Worm (Caenorhabditis elegans) whole organism, L1 larva: ENCODE data around the gene R74.2.

Experiments
- C04F5.9 ChIP-seq: sonication (generic microtip); optimal IDR thresholded peaks from 2 replicates; lab custom pipeline; 2016; ENCODE audit warnings: missing genetic modification characterization, missing compliant biosample characterization
- C34B4.2 ChIP-seq: sonication (generic microtip); optimal IDR thresholded peaks from 2 replicates; lab custom pipeline; 2017; ENCODE audit warnings: mild to moderate bottlenecking, missing genetic modification characterization, missing compliant biosample characterization
- Y116A8C.19 ChIP-seq: sonication (generic microtip); optimal IDR thresholded peaks from 2 replicates; lab custom pipeline; 2016; ENCODE audit warnings: missing compliant biosample characterization, missing genetic modification characterization, borderline replicate concordance
- aha-1 ChIP-seq: fragments of 150-350 bp; optimal IDR thresholded peaks from 2 replicates; lab custom pipeline; 2014; ENCODE audit warnings: missing biosample characterization, missing genetic modification characterization
- aly-2 ChIP-seq: fragments of 150-350 bp; optimal IDR thresholded peaks from 2 replicates; lab custom pipeline; 2014; ENCODE audit warnings: missing biosample characterization, missing genetic modification characterization
- blmp-1 ChIP-seq: fragments of 150-350 bp; optimal IDR thresholded peaks from 2 replicates; lab custom pipeline; 2014; ENCODE audit warnings: missing biosample characterization, missing genetic modification characterization
- ceh-82 ChIP-seq, 3 experiments: fragments of 150-350 bp in 1 of 3; sonication (generic microtip) in 2 of 3; optimal IDR thresholded peaks; 2 replicates each; lab custom pipeline; 2014 to 2017; ENCODE audit warnings: missing biosample characterization in 3 of 3, missing genetic modification characterization in 3 of 3
- dpl-1 ChIP-seq, 3 experiments: fragments of 150-350 bp in 2 of 3; sonication (generic microtip) in 1 of 3; optimal IDR thresholded peaks; 2 replicates each; lab custom pipeline; 2014 to 2017; ENCODE audit warnings: missing biosample characterization in 3 of 3, missing genetic modification characterization in 3 of 3, missing genetic modification reagents in 3 of 3
- efl-1 ChIP-seq, 4 experiments: fragments of 150-350 bp; optimal IDR thresholded peaks in 3 of 4; peaks in 1 of 4; 1 replicate in 1 of 4; 2 replicates in 3 of 4; lab custom pipeline; 2014; ENCODE audit warnings: missing biosample characterization in 2 of 4, missing genetic modification characterization in 2 of 4, missing genetic modification reagents in 2 of 4
- ets-5 ChIP-seq: fragments of 200-800 bp; sonication (Bioruptor generic); IDR thresholded peaks from 2 replicates; pipeline ENCODE4 v1.3.6; 2022; ENCODE audit warnings: missing genetic modification characterization, missing compliant biosample characterization
- fkh-10 ChIP-seq: sonication (generic microtip); optimal IDR thresholded peaks from 2 replicates; lab custom pipeline; 2017; ENCODE audit warnings: missing biosample characterization, missing genetic modification reagents, missing genetic modification characterization
- fkh-4 ChIP-seq: sonication (generic microtip); optimal IDR thresholded peaks from 2 replicates; lab custom pipeline; 2016; ENCODE audit warnings: missing compliant biosample characterization, missing genetic modification characterization, borderline replicate concordance
- grh-1 ChIP-seq: fragments of 200-800 bp; sonication (Bioruptor generic); IDR thresholded peaks from 2 replicates; pipeline ENCODE4 v1.3.6; 2022; ENCODE audit warnings: missing genetic modification reagents, missing genetic modification characterization, missing compliant biosample characterization
- hlh-4 ChIP-seq: sonication (generic microtip); optimal IDR thresholded peaks from 2 replicates; lab custom pipeline; 2016; ENCODE audit warnings: mild to moderate bottlenecking, missing genetic modification characterization, missing compliant biosample characterization
- hpl-2 ChIP-seq: fragments of 150-350 bp; optimal IDR thresholded peaks from 2 replicates; lab custom pipeline; 2014; ENCODE audit warnings: missing biosample characterization, missing genetic modification reagents, missing genetic modification characterization
- isw-1 ChIP-seq: fragments of 200-800 bp; sonication (Bioruptor generic); IDR thresholded peaks from 2 replicates; pipeline ENCODE4 v1.3.6; 2022; ENCODE audit warnings: missing genetic modification characterization, missing compliant biosample characterization
- jun-1 ChIP-seq: fragments of 150-350 bp; optimal IDR thresholded peaks from 2 replicates; lab custom pipeline; 2014; ENCODE audit warnings: missing biosample characterization, missing genetic modification reagents, missing genetic modification characterization
- lin-13 ChIP-seq: fragments of 150-350 bp; optimal IDR thresholded peaks from 2 replicates; lab custom pipeline; 2014; ENCODE audit warnings: missing biosample characterization, missing genetic modification reagents, missing genetic modification characterization
- lin-14 ChIP-seq: fragments of 200-800 bp; sonication (Bioruptor generic); optimal IDR thresholded peaks from 2 replicates; lab custom pipeline; 2018; ENCODE audit warnings: mild to moderate bottlenecking, missing genetic modification characterization, moderate library complexity, missing compliant biosample characterization
- lin-15B ChIP-seq: fragments of 150-350 bp; sonication (generic microtip); optimal IDR thresholded peaks from 3 replicates; lab custom pipeline; 2014; ENCODE audit warnings: missing biosample characterization, missing genetic modification characterization
- lin-39 ChIP-seq: fragments of 150-350 bp; optimal IDR thresholded peaks from 2 replicates; lab custom pipeline; 2014; ENCODE audit warnings: missing biosample characterization, missing genetic modification reagents, missing genetic modification characterization
- mdl-1 ChIP-seq, 2 experiments: fragments of 150-350 bp; optimal IDR thresholded peaks; 2 replicates each; lab custom pipeline; 2014 to 2017; ENCODE audit warnings: missing biosample characterization in 2 of 2, missing genetic modification characterization in 2 of 2, inconsistent platforms in 1 of 2
- mef-2 ChIP-seq: fragments of 150-350 bp; optimal IDR thresholded peaks from 2 replicates; lab custom pipeline; 2014; ENCODE audit warnings: missing biosample characterization, missing genetic modification characterization
- nhr-12 ChIP-seq: sonication (generic microtip); optimal IDR thresholded peaks from 2 replicates; lab custom pipeline; 2017; ENCODE audit warnings: missing biosample characterization, missing genetic modification characterization
- nhr-19 ChIP-seq: fragments of 200-800 bp; sonication (Bioruptor generic); conservative IDR thresholded peaks from 2 replicates; pipeline ENCODE4 v1.3.6; 2022; ENCODE audit warnings: missing genetic modification characterization, missing compliant biosample characterization
- nhr-237 ChIP-seq: fragments of 150-350 bp; optimal IDR thresholded peaks from 2 replicates; lab custom pipeline; 2014; ENCODE audit warnings: missing biosample characterization, missing genetic modification characterization
- nhr-47 ChIP-seq: sonication (generic microtip); optimal IDR thresholded peaks from 2 replicates; lab custom pipeline; 2016; ENCODE audit warnings: mild to moderate bottlenecking, missing genetic modification characterization, moderate library complexity, missing compliant biosample characterization
- nhr-71 ChIP-seq: sonication (generic microtip); optimal IDR thresholded peaks from 2 replicates; lab custom pipeline; 2016; ENCODE audit warnings: mild to moderate bottlenecking, missing genetic modification characterization, moderate library complexity, missing compliant biosample characterization
- nhr-76 ChIP-seq: sonication (generic microtip); optimal IDR thresholded peaks from 2 replicates; lab custom pipeline; 2017; ENCODE audit warnings: missing biosample characterization, missing genetic modification characterization
- nhr-85 ChIP-seq: sonication (generic microtip); peaks from one replicate; lab custom pipeline; 2016; ENCODE audit warnings: missing genetic modification characterization, inconsistent platforms, missing compliant biosample characterization
- pax-3 ChIP-seq: fragments of 200-800 bp; sonication (Bioruptor generic); optimal IDR thresholded peaks from 2 replicates; lab custom pipeline; 2018; ENCODE audit warnings: mild to moderate bottlenecking, missing genetic modification characterization, moderate library complexity, missing compliant biosample characterization
- rnt-1 ChIP-seq: sonication (generic microtip); optimal IDR thresholded peaks from 2 replicates; lab custom pipeline; 2016; ENCODE audit warnings: mild to moderate bottlenecking, missing genetic modification characterization, moderate library complexity, missing compliant biosample characterization
- snu-23 ChIP-seq: sonication (generic microtip); optimal IDR thresholded peaks from 2 replicates; lab custom pipeline; 2016; ENCODE audit warnings: missing genetic modification characterization, missing compliant biosample characterization
- sox-4 ChIP-seq: sonication (generic microtip); optimal IDR thresholded peaks from 2 replicates; lab custom pipeline; 2016; ENCODE audit warnings: missing genetic modification characterization, missing compliant biosample characterization
- sup-37 ChIP-seq: fragments of 200-800 bp; sonication (Bioruptor generic); optimal IDR thresholded peaks from 2 replicates; lab custom pipeline; 2018; ENCODE audit warnings: mild to moderate bottlenecking, missing genetic modification characterization, missing compliant biosample characterization
- tbx-2 ChIP-seq: sonication (generic microtip); optimal IDR thresholded peaks from 2 replicates; lab custom pipeline; 2016; ENCODE audit warnings: missing genetic modification characterization, missing compliant biosample characterization
- tlp-1 ChIP-seq: fragments of 150-350 bp; optimal IDR thresholded peaks from 2 replicates; lab custom pipeline; 2014; ENCODE audit warnings: missing biosample characterization, missing genetic modification characterization
- unc-98 ChIP-seq: fragments of 200-800 bp; sonication (Bioruptor generic); IDR thresholded peaks from 2 replicates; pipeline ENCODE4 v1.3.6; 2022; ENCODE audit warnings: missing genetic modification characterization, missing compliant biosample characterization
- vab-15 ChIP-seq: sonication (generic microtip); optimal IDR thresholded peaks from 2 replicates; lab custom pipeline; 2017; ENCODE audit warnings: missing genotype, mild to moderate bottlenecking, missing genetic modification characterization, missing compliant biosample characterization
- xbp-1 ChIP-seq: sonication (generic microtip); optimal IDR thresholded peaks from 2 replicates; lab custom pipeline; 2016; ENCODE audit warnings: missing genetic modification characterization, missing compliant biosample characterization
- ztf-11 ChIP-seq, 2 experiments: sonication (generic microtip); optimal IDR thresholded peaks; 2 replicates each; lab custom pipeline; 2016 to 2017; ENCODE audit warnings: missing genetic modification characterization in 2 of 2, missing biosample characterization in 1 of 2, missing compliant biosample characterization in 1 of 2

Gene R74.2

ce11 chrIII:4195306-4196008 lies 7.5 kb downstream of the R74.2 start (continued):
- no peak for TF ChIP-seq ztf-11 (tag; optimal IDR thresholded peaks at IDR 0.05; lab: Kevin White, UChicago)
- TF ChIP-seq fkh-10 (GFP tag; lab: Kevin White, UChicago) = no peak
- no peak for TF ChIP-seq hlh-4
- TF ChIP-seq blmp-1 (tag; lab: Kevin White, UChicago) = peak; percentile 77
- no peak for TF ChIP-seq sox-4 (tag; lab: Kevin White, UChicago)
- TF ChIP-seq nhr-85 (tag; lab: Kevin White, UChicago) = peak; percentile 80
- no peak for TF ChIP-seq C34B4.2 (tag; lab: Kevin White, UChicago)
- no peak for TF ChIP-seq aha-1
- peak; percentile 49 for TF ChIP-seq snu-23 (GFP tag; lab: Kevin White, UChicago)
- peak; percentile 53 for TF ChIP-seq rnt-1
- TF ChIP-seq mef-2 (tag; lab: Kevin White, UChicago) = no peak
- peak; percentile 25 for TF ChIP-seq lin-13
- no peak for TF ChIP-seq lin-15B
- TF ChIP-seq tlp-1 (tag; lab: Kevin White, UChicago) = no peak
- no peak for TF ChIP-seq isw-1 (GFP tag; lab: Robert Waterston, UW)
- no peak for TF ChIP-seq nhr-12 (tag; lab: Kevin White, UChicago)
- peak; percentile 22 for TF ChIP-seq lin-14 (GFP tag; lab: Kevin White, UChicago)
- TF ChIP-seq pax-3 (tag; lab: Kevin White, UChicago) = peak; percentile 45
- TF ChIP-seq C04F5.9 (tag; lab: Kevin White, UChicago) = no peak
- TF ChIP-seq sup-37 (GFP tag; lab: Kevin White, UChicago) = peak; percentile 41
- TF ChIP-seq ets-5 (GFP tag; lab: Robert Waterston, UW) = no peak
- TF ChIP-seq tbx-2 (tag; lab: Kevin White, UChicago) = peak; percentile 5
- TF ChIP-seq unc-98 (GFP tag; lab: Robert Waterston, UW) = no peak
- no peak for TF ChIP-seq mdl-1 (tag; optimal IDR thresholded peaks at IDR 0.05; lab: Kevin White, UChicago)
- peak; percentile 83 for TF ChIP-seq nhr-71 (tag; lab: Kevin White, UChicago)
- no peak; the same call in 1 of the 2 replicates for TF ChIP-seq grh-1 (GFP tag; lab: Robert Waterston, UW)
- TF ChIP-seq nhr-19 (GFP tag; lab: Robert Waterston, UW) = peak; percentile 60
- no peak for TF ChIP-seq dpl-1 (GFP tag; optimal IDR thresholded peaks at IDR 0.05; lab: Kevin White, UChicago)
- TF ChIP-seq aly-2 = peak; percentile 94
- no peak for TF ChIP-seq lin-39 (tag; lab: Kevin White, UChicago)
- no peak for TF ChIP-seq nhr-237 (tag; lab: Kevin White, UChicago)
- TF ChIP-seq nhr-76 (tag; lab: Kevin White, UChicago) = no peak
- TF ChIP-seq hpl-2 (GFP tag; lab: Kevin White, UChicago) = peak; percentile 39
- peak; percentile 32 for TF ChIP-seq fkh-4 (tag; lab: Kevin White, UChicago)
- TF ChIP-seq xbp-1 = no peak
- TF ChIP-seq nhr-47 (tag; lab: Kevin White, UChicago) = peak; percentile 59
- no peak for TF ChIP-seq jun-1 (tag; lab: Kevin White, UChicago)
- peak; percentile 44 to 50 for TF ChIP-seq efl-1 (optimal IDR thresholded peaks at IDR 0.05; lab: Kevin White, UChicago)
- peak in 1 of 2 experiments; percentile 8 for TF ChIP-seq efl-1 (GFP tag; optimal IDR thresholded peaks at IDR 0.05 in 1 of 2; lab: Kevin White, UChicago)
- no peak for TF ChIP-seq ceh-82 (tag; optimal IDR thresholded peaks at IDR 0.05; lab: Kevin White, UChicago)
- no peak for TF ChIP-seq vab-15 (tag; lab: Kevin White, UChicago)
- TF ChIP-seq Y116A8C.19 = no peak
